Fruit fly (Drosophila melanogaster) whole organism, pupa: ENCODE data around the gene CG8301.

Source experiments
- CG10348 ChIP-seq: fragments of 200-800 bp; sonication (Bioruptor generic); IDR thresholded peaks from 2 replicates; pipeline ENCODE4 v1.3.6; 2022; ENCODE audit warnings: missing biosample characterization, missing genetic modification characterization
- CG13204 ChIP-seq: fragments of 200-800 bp; sonication (Bioruptor generic); optimal IDR thresholded peaks from 2 replicates; lab custom pipeline; 2018; ENCODE audit warnings: missing biosample characterization, mild to moderate bottlenecking, missing genetic modification characterization, moderate library complexity
- CG17806 ChIP-seq: fragments of 200-800 bp; sonication (Bioruptor generic); optimal IDR thresholded peaks from 2 replicates; lab custom pipeline; 2018; ENCODE audit warnings: missing biosample characterization, mild to moderate bottlenecking, missing genetic modification characterization, moderate library complexity
- CG34367 ChIP-seq: fragments of 200-800 bp; sonication (Bioruptor generic); optimal IDR thresholded peaks from 2 replicates; lab custom pipeline; 2018; ENCODE audit warnings: missing biosample characterization, mild to moderate bottlenecking, missing genetic modification characterization
- CG8159 ChIP-seq: fragments of 200-800 bp; sonication (Bioruptor generic); optimal IDR thresholded peaks from 3 replicates; lab custom pipeline; 2018; ENCODE audit warnings: missing biosample characterization, mild to moderate bottlenecking, missing genetic modification characterization, moderate library complexity
- CG9948 ChIP-seq: fragments of 200-800 bp; sonication (Bioruptor generic); optimal IDR thresholded peaks from 2 replicates; lab custom pipeline; 2018; ENCODE audit warnings: missing biosample characterization, mild to moderate bottlenecking, missing genetic modification characterization, moderate library complexity
- EcR ChIP-seq: fragments of 200-800 bp; sonication (Bioruptor generic); optimal IDR thresholded peaks from 3 replicates; lab custom pipeline; 2019; ENCODE audit warnings: missing biosample characterization, missing genetic modification characterization, mild to moderate bottlenecking, moderate library complexity, missing genetic modification reagents
- rn ChIP-seq: fragments of 200-800 bp; sonication (Bioruptor generic); IDR thresholded peaks from 2 replicates; pipeline ENCODE4 v1.3.6; 2022; ENCODE audit warnings: missing biosample characterization, missing genetic modification characterization

- TF ChIP-seq CG34367 (no peak), rn (no peak), CG9948 (tag; lab: Kevin White, UChicago) (no peak), CG17806 (tag; lab: Kevin White, UChicago) (no peak), CG10348 (no peak), CG13204 (GFP tag; lab: Kevin White, UChicago) (no peak), EcR (GFP tag; lab: Kevin White, UChicago) (no peak), CG8159 (tag; lab: Kevin White, UChicago) (no peak)
These were observed 20.0 kb upstream of the CG8301 start for dm6 chr3R:9561121-9561520.
